Fruit fly (Drosophila melanogaster): ENCODE measurements around the gene CG10096.

The CG10096 gene

DNA sequence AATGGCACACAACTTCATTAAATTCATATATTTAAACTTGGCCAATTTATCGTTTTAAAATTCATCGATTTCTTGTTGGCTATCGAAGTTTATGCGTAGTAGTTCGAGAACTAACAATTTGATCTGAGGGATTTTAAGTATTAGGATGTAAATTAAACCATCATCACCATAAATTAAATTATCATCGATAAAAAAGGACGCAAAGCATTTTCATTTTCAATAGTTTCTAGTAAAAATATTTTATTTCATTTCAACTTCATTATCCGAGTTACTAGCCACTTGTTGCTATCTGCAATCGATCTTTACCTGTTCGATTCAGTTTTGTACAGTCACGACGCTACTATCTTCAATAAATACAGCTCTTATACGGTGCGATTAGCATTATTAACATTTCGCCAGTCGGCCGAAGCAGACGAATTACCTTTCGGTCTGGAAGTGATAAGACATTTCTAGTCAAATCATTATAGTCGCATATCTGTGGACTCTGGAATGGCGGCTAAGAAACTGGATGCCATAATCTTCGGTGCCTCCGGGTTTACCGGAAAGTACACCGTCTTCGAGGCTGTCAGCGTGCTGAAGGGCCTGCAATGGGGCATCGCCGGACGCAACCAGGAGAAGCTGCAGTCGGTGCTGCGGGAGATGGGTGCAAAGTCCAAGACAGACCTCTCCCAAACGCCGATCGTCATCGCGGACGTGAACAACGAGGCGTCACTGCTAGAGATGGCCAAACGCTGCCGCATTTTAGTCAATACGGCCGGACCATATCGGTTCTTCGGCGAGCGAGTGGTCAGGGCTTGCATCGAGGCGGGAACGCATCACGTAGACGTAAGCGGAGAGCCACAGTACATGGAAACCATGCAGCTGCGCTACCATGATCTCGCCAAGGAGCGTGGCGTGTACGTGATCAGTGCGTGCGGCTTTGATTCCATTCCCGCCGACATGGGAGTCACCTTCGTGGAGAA, 10.7 kb upstream of the CG10096 start, which contains the start of gene CG5167 (continued):
- TF ChIP-seq wor (GFP tag; IDR thresholded peaks at IDR 0.05) (no peak), CG33557 (GFP tag; optimal IDR thresholded peaks at IDR 0.05) (peak; percentile 19), Dp (GFP tag; optimal IDR thresholded peaks at IDR 0.05) (peak; percentile 45), Six4 (GFP tag; optimal IDR thresholded peaks at IDR 0.05) (no peak), CG11723 (GFP tag; optimal IDR thresholded peaks at IDR 0.05) (no peak), org-1 (GFP tag; optimal IDR thresholded peaks at IDR 0.05) (no peak), ash1 (GFP tag; optimal IDR thresholded peaks at IDR 0.05) (no peak), dan (GFP tag; IDR thresholded peaks at IDR 0.05) (no peak), Tbp (GFP tag; optimal IDR thresholded peaks at IDR 0.05) (no peak), ato (GFP tag; IDR thresholded peaks at IDR 0.05; ENCODE audit: partially characterized antibody) (no peak), dysf (GFP tag; IDR thresholded peaks at IDR 0.05) (0 out of 3 replicates have a peak, but pooled peaks have one; percentile 22), CG2199 (GFP tag; IDR thresholded peaks at IDR 0.05) (no peak), sens (GFP tag) (peak; percentile 89), CG12942 (GFP tag; optimal IDR thresholded peaks at IDR 0.05) (peak; percentile 18), bcd (GFP tag; optimal IDR thresholded peaks at IDR 0.05) (no peak), CG3726 (GFP tag; IDR thresholded peaks at IDR 0.05) (no peak), hth (optimal IDR thresholded peaks at IDR 0.05) (no peak), CG34224 (GFP tag; IDR thresholded peaks at IDR 0.05; ENCODE audit: partially characterized antibody) (peak; percentile 43; the same call in 2 of the 3 replicates), CG11085 (GFP tag; IDR thresholded peaks at IDR 0.05) (no peak), HLH4C (GFP tag; IDR thresholded peaks at IDR 0.05; ENCODE audit: partially characterized antibody) (peak; percentile 39; the same call in 2 of the 3 replicates), CG13123 (GFP tag; optimal IDR thresholded peaks at IDR 0.05) (no peak), Dll (GFP tag; IDR thresholded peaks at IDR 0.05; ENCODE audit: partially characterized antibody) (peak; percentile 25; the same call in 1 of the 4 replicates), hbn (GFP tag; IDR thresholded peaks at IDR 0.05; ENCODE audit: partially characterized antibody) (0 out of 2 replicates have a peak, but pooled peaks have one; percentile 17), tap (tag; optimal IDR thresholded peaks at IDR 0.05) (peak; percentile 60), CG9876 (GFP tag; optimal IDR thresholded peaks at IDR 0.05) (no peak), fu2 (GFP tag; optimal IDR thresholded peaks at IDR 0.05) (no peak), CG9932 (GFP tag; IDR thresholded peaks at IDR 0.05) (no peak), CG13894 (tag; optimal IDR thresholded peaks at IDR 0.05) (peak; percentile 13), Trl (optimal IDR thresholded peaks at IDR 0.05) (no peak), Trl (GFP tag; optimal IDR thresholded peaks at IDR 0.05) (no peak), CG2116 (GFP tag; optimal IDR thresholded peaks at IDR 0.05) (peak; percentile 43), Doc2 (GFP tag; IDR thresholded peaks at IDR 0.05) (no peak), CG2678 (tag; optimal IDR thresholded peaks at IDR 0.05) (peak; percentile 61), CG11695 (GFP tag; IDR thresholded peaks at IDR 0.05) (peak; percentile 27; the same call in 1 of the 3 replicates), CG11560 (tag; IDR thresholded peaks at IDR 0.05) (no peak), dmrt11E (tag; optimal IDR thresholded peaks at IDR 0.05) (peak; percentile 42), Camta (GFP tag; optimal IDR thresholded peaks at IDR 0.05) (peak; percentile 32), inv (GFP tag; IDR thresholded peaks at IDR 0.05; ENCODE audit: partially characterized antibody) (no peak), eve (GFP tag; optimal IDR thresholded peaks at IDR 0.05) (no peak), cg (GFP tag; optimal IDR thresholded peaks at IDR 0.05) (no peak), nerfin-2 (GFP tag; IDR thresholded peaks at IDR 0.05; ENCODE audit: partially characterized antibody) (peak; percentile 23; the same call in 1 of the 2 replicates), kah (GFP tag; optimal IDR thresholded peaks at IDR 0.05) (peak; percentile 66), trh (GFP tag; optimal IDR thresholded peaks at IDR 0.05) (no peak), CG8359 (GFP tag; optimal IDR thresholded peaks at IDR 0.05; ENCODE audit: borderline replicate concordance) (no peak), ci (GFP tag; IDR thresholded peaks at IDR 0.05) (peak; percentile 43; the same call in 1 of the 3 replicates), gce (GFP tag; IDR thresholded peaks at IDR 0.05) (0 out of 3 replicates have a peak, but pooled peaks have one; percentile 30), PHDP (tag; optimal IDR thresholded peaks at IDR 0.05) (peak; percentile 66), CG32532 (GFP tag; IDR thresholded peaks at IDR 0.05) (no peak), Dek (tag; optimal IDR thresholded peaks at IDR 0.05) (peak; percentile 47)
